Worm (Caenorhabditis elegans): Measurements from ENCODE around the gene F15D4.4.

Gene F15D4.4

ce11 chrII:13291406-13292124, 48.6 kb upstream of the F15D4.4 start (continued):
- TF ChIP-seq ceh-40 (GFP tag; IDR thresholded peaks at IDR 0.05) = no peak
- no peak for TF ChIP-seq ztf-28 (GFP tag; IDR thresholded peaks at IDR 0.05)
- TF ChIP-seq T07F8.4 (tag; optimal IDR thresholded peaks at IDR 0.05) = no peak
- peak; percentile 46 for TF ChIP-seq mcd-1 (GFP tag; IDR thresholded peaks at IDR 0.05)
- TF ChIP-seq mel-28 (tag; optimal IDR thresholded peaks at IDR 0.05; ENCODE audit: borderline replicate concordance) = no peak
- TF ChIP-seq nfya-1 (tag; optimal IDR thresholded peaks at IDR 0.05; ENCODE audit: borderline replicate concordance, insufficient read depth) = no peak
- no peak for TF ChIP-seq mxl-1 (tag; optimal IDR thresholded peaks at IDR 0.05)
- TF ChIP-seq Y53F4B.3 (GFP tag; IDR thresholded peaks at IDR 0.05) = no peak
- TF ChIP-seq nfya-2 (GFP tag; IDR thresholded peaks at IDR 0.05) = no peak
- TF ChIP-seq efl-1 (GFP tag; optimal IDR thresholded peaks at IDR 0.05) = no peak
- TF ChIP-seq rcor-1 (GFP tag; IDR thresholded peaks at IDR 0.05) = no peak
- no peak for TF ChIP-seq sptf-2 (GFP tag; optimal IDR thresholded peaks at IDR 0.05)
- TF ChIP-seq K12H6.12 (tag; optimal IDR thresholded peaks at IDR 0.05) = peak; percentile 21
- TF ChIP-seq F22D6.2 (tag; optimal IDR thresholded peaks at IDR 0.05) = no peak
- peak; percentile 27 for TF ChIP-seq ztf-22 (GFP tag; optimal IDR thresholded peaks at IDR 0.05)
- no peak for TF ChIP-seq tbp1 (GFP tag; optimal IDR thresholded peaks at IDR 0.05)
- TF ChIP-seq T26A5.8 (tag; optimal IDR thresholded peaks at IDR 0.05) = no peak
- no peak for TF ChIP-seq madf-8 (GFP tag; conservative IDR thresholded peaks at IDR 0.05)
- TF ChIP-seq snpc-1.1 (tag; optimal IDR thresholded peaks at IDR 0.05; ENCODE audit: insufficient read depth) = no peak
- no peak for TF ChIP-seq nhr-27 (tag; optimal IDR thresholded peaks at IDR 0.05)
- no peak for TF ChIP-seq C06A6.2 (GFP tag; conservative IDR thresholded peaks at IDR 0.05)
- TF ChIP-seq D2030.7 (GFP tag; IDR thresholded peaks at IDR 0.05) = no peak
- TF ChIP-seq attf-3 (GFP tag; conservative IDR thresholded peaks at IDR 0.05) = no peak
- TF ChIP-seq let-526 (GFP tag; IDR thresholded peaks at IDR 0.05) = no peak
- TF ChIP-seq lin-26 (GFP tag; IDR thresholded peaks at IDR 0.05) = 0 out of 2 replicates have a peak, but pooled peaks have one; percentile 44
- no peak for TF ChIP-seq ztf-3 (GFP tag; optimal IDR thresholded peaks at IDR 0.05)
- TF ChIP-seq aptf-2 (GFP tag; conservative IDR thresholded peaks at IDR 0.05) = no peak
- TF ChIP-seq ccch-3 (GFP tag; optimal IDR thresholded peaks at IDR 0.05) = no peak
- no peak for TF ChIP-seq bed-1 (GFP tag; IDR thresholded peaks at IDR 0.05)
- no peak for TF ChIP-seq F33H1.4 (GFP tag; IDR thresholded peaks at IDR 0.05)
- TF ChIP-seq sdz-38 (tag; optimal IDR thresholded peaks at IDR 0.05) = no peak
- TF ChIP-seq ceh-58 (GFP tag; IDR thresholded peaks at IDR 0.05) = no peak
- TF ChIP-seq lin-54 (GFP tag; optimal IDR thresholded peaks at IDR 0.05) = peak; percentile 23
- no peak for TF ChIP-seq akir-1 (GFP tag; optimal IDR thresholded peaks at IDR 0.05)
- no peak for TF ChIP-seq somi-1 (GFP tag; optimal IDR thresholded peaks at IDR 0.05)
- TF ChIP-seq F52B5.7 (tag; optimal IDR thresholded peaks at IDR 0.05) = peak; percentile 14
- TF ChIP-seq madf-10 (tag; optimal IDR thresholded peaks at IDR 0.05) = no peak
- TF ChIP-seq snpc-1.3 (tag; optimal IDR thresholded peaks at IDR 0.05; ENCODE audit: insufficient read depth) = no peak
- TF ChIP-seq repo-1 (tag; optimal IDR thresholded peaks at IDR 0.05) = no peak
- TF ChIP-seq cebp-1 (GFP tag; IDR thresholded peaks at IDR 0.05) = no peak
- peak; percentile 70 for TF ChIP-seq cebp-1 (tag; optimal IDR thresholded peaks at IDR 0.05)
- TF ChIP-seq attf-5 (GFP tag; optimal IDR thresholded peaks at IDR 0.05) = no peak
- no peak for TF ChIP-seq mes-4 (tag; optimal IDR thresholded peaks at IDR 0.05)
- TF ChIP-seq gei-17 (GFP tag; optimal IDR thresholded peaks at IDR 0.05) = no peak
- TF ChIP-seq hmg-1.2 (GFP tag; IDR thresholded peaks at IDR 0.05) = no peak; the same call in 1 of the 2 replicates
- no peak for TF ChIP-seq hmg-20 (GFP tag; IDR thresholded peaks at IDR 0.05)
- no peak for TF ChIP-seq B0035.1 (tag; optimal IDR thresholded peaks at IDR 0.05)
- no peak for TF ChIP-seq nhr-179 (tag; optimal IDR thresholded peaks at IDR 0.05)
